Worm (Caenorhabditis elegans) whole organism, late embryonic: ENCODE measurements around the gene Y16B4A.2.
A peak's percentile ranks its signal among the peaks of the same experiment; 100 is the strongest.

Experiments used
- C08G9.2 ChIP-seq: sonication (generic microtip); optimal IDR thresholded peaks from 2 replicates; lab custom pipeline; 2016; ENCODE audit warnings: mild to moderate bottlenecking, missing genetic modification characterization, moderate library complexity, missing compliant biosample characterization
- C38D4.7 ChIP-seq: fragments of 200-800 bp; sonication (Bioruptor generic); optimal IDR thresholded peaks from 2 replicates; lab custom pipeline; 2018; ENCODE audit warnings: mild to moderate bottlenecking, missing genetic modification characterization, moderate library complexity, missing compliant biosample characterization
- F13H6.1 ChIP-seq: sonication (generic microtip); optimal IDR thresholded peaks from 2 replicates; lab custom pipeline; 2016; ENCODE audit warnings: missing genetic modification characterization, missing compliant biosample characterization
- K02D7.2 ChIP-seq: sonication (generic microtip); optimal IDR thresholded peaks from 2 replicates; lab custom pipeline; 2017; ENCODE audit warnings: mild to moderate bottlenecking, missing genetic modification characterization, missing compliant biosample characterization
- K09A11.1 ChIP-seq: sonication (generic microtip); optimal IDR thresholded peaks from 2 replicates; lab custom pipeline; 2017; ENCODE audit warnings: antibody characterized with exemption, mild to moderate bottlenecking, missing genetic modification characterization, missing compliant biosample characterization; ENCODE audit not compliant: insufficient read depth
- T23F11.4 ChIP-seq: fragments of 200-800 bp; sonication (Bioruptor generic); optimal IDR thresholded peaks from 2 replicates; lab custom pipeline; 2018; ENCODE audit warnings: mild to moderate bottlenecking, missing genetic modification characterization, missing compliant biosample characterization
- ceh-14 ChIP-seq: sonication (generic microtip); optimal IDR thresholded peaks from 2 replicates; lab custom pipeline; 2016; ENCODE audit warnings: missing genotype, missing genetic modification characterization, missing compliant biosample characterization
- ceh-2 ChIP-seq: sonication (generic microtip); optimal IDR thresholded peaks from 2 replicates; lab custom pipeline; 2016; ENCODE audit warnings: missing genotype, missing genetic modification characterization, missing compliant biosample characterization
- ceh-22 ChIP-seq: sonication (generic microtip); optimal IDR thresholded peaks from 2 replicates; lab custom pipeline; 2017; ENCODE audit warnings: missing biosample characterization, missing genetic modification characterization
- ceh-24 ChIP-seq: sonication (generic microtip); optimal IDR thresholded peaks from 2 replicates; lab custom pipeline; 2016; ENCODE audit warnings: mild to moderate bottlenecking, missing genetic modification characterization, missing compliant biosample characterization
- ceh-30 ChIP-seq: fragments of 150-350 bp; optimal IDR thresholded peaks from 2 replicates; lab custom pipeline; 2014; ENCODE audit warnings: missing biosample characterization, missing genetic modification characterization
- ceh-34 ChIP-seq: sonication (generic microtip); optimal IDR thresholded peaks from 2 replicates; lab custom pipeline; 2016; ENCODE audit warnings: mild to moderate bottlenecking, missing genetic modification characterization, missing compliant biosample characterization
- ceh-48 ChIP-seq: sonication (generic microtip); optimal IDR thresholded peaks from 2 replicates; lab custom pipeline; 2016; ENCODE audit warnings: missing genetic modification characterization, inconsistent platforms, missing compliant biosample characterization
- ceh-6 ChIP-seq: fragments of 200-800 bp; sonication (Bioruptor generic); optimal IDR thresholded peaks from 2 replicates; lab custom pipeline; 2018; ENCODE audit warnings: mild to moderate bottlenecking, missing genetic modification characterization, missing compliant biosample characterization
- ceh-9 ChIP-seq: sonication (generic microtip); optimal IDR thresholded peaks from 2 replicates; lab custom pipeline; 2016; ENCODE audit warnings: mild to moderate bottlenecking, missing genetic modification characterization, inconsistent platforms, missing compliant biosample characterization
- dve-1 ChIP-seq: sonication (generic microtip); optimal IDR thresholded peaks from 2 replicates; lab custom pipeline; 2017; ENCODE audit warnings: antibody characterized with exemption, mild to moderate bottlenecking, missing genetic modification characterization, missing compliant biosample characterization
- ets-4 ChIP-seq: sonication (generic microtip); optimal IDR thresholded peaks from 2 replicates; lab custom pipeline; 2016; ENCODE audit warnings: missing genetic modification characterization, missing compliant biosample characterization
- eyg-1 ChIP-seq: sonication (generic microtip); optimal IDR thresholded peaks from 2 replicates; lab custom pipeline; 2016; ENCODE audit warnings: missing genotype, missing genetic modification characterization, missing compliant biosample characterization
- fax-1 ChIP-seq: sonication (generic microtip); optimal IDR thresholded peaks from 2 replicates; lab custom pipeline; 2016; ENCODE audit warnings: missing genotype, missing genetic modification characterization, missing compliant biosample characterization
- fkh-10 ChIP-seq: fragments of 150-350 bp; optimal IDR thresholded peaks from 2 replicates; lab custom pipeline; 2014; ENCODE audit warnings: missing biosample characterization, missing genetic modification reagents, missing genetic modification characterization
- gmeb-2 ChIP-seq: sonication (generic microtip); optimal IDR thresholded peaks from 2 replicates; lab custom pipeline; 2016; ENCODE audit warnings: missing genetic modification characterization, inconsistent platforms, missing compliant biosample characterization
- hlh-13 ChIP-seq: fragments of 200-800 bp; sonication (Bioruptor generic); optimal IDR thresholded peaks from 2 replicates; lab custom pipeline; 2018; ENCODE audit warnings: mild to moderate bottlenecking, missing genetic modification characterization, missing compliant biosample characterization
- hlh-15 ChIP-seq: sonication (generic microtip); optimal IDR thresholded peaks from 2 replicates; lab custom pipeline; 2016; ENCODE audit warnings: missing genetic modification characterization, missing compliant biosample characterization
- hlh-6 ChIP-seq: sonication (generic microtip); optimal IDR thresholded peaks from 2 replicates; lab custom pipeline; 2016; ENCODE audit warnings: missing genotype, missing genetic modification characterization, missing compliant biosample characterization
- hlh-8 ChIP-seq: sonication (generic microtip); optimal IDR thresholded peaks from 2 replicates; lab custom pipeline; 2016; ENCODE audit warnings: missing genotype, missing genetic modification characterization, missing compliant biosample characterization
- lin-11 ChIP-seq: fragments of 200-800 bp; sonication (Bioruptor generic); optimal IDR thresholded peaks from 2 replicates; lab custom pipeline; 2018; ENCODE audit warnings: mild to moderate bottlenecking, missing genetic modification characterization, missing compliant biosample characterization
- madf-2 ChIP-seq: sonication (generic microtip); optimal IDR thresholded peaks from 2 replicates; lab custom pipeline; 2017; ENCODE audit warnings: missing genetic modification characterization, missing compliant biosample characterization
- nhr-232 ChIP-seq: sonication (generic microtip); optimal IDR thresholded peaks from 2 replicates; lab custom pipeline; 2016; ENCODE audit warnings: missing genetic modification characterization, missing compliant biosample characterization
- npax-4 ChIP-seq: sonication (generic microtip); optimal IDR thresholded peaks from 2 replicates; lab custom pipeline; 2016; ENCODE audit warnings: missing genetic modification characterization, missing compliant biosample characterization
- pag-3 ChIP-seq: sonication (generic microtip); optimal IDR thresholded peaks from 2 replicates; lab custom pipeline; 2016; ENCODE audit warnings: missing compliant biosample characterization, missing genetic modification characterization, borderline replicate concordance
- pax-1 ChIP-seq: fragments of 150-350 bp; optimal IDR thresholded peaks from 2 replicates; lab custom pipeline; 2014; ENCODE audit warnings: missing biosample characterization, missing genetic modification characterization
- pha-4 ChIP-seq: fragments of 150-350 bp; optimal IDR thresholded peaks from 2 replicates; lab custom pipeline; 2018; ENCODE audit warnings: missing biosample characterization, missing genetic modification reagents, missing genetic modification characterization
- pqm-1 ChIP-seq: sonication (generic microtip); optimal IDR thresholded peaks from 2 replicates; lab custom pipeline; 2016; ENCODE audit warnings: missing genetic modification characterization, missing compliant biosample characterization
- pros-1 ChIP-seq: fragments of 150-350 bp; optimal IDR thresholded peaks from 2 replicates; lab custom pipeline; 2014; ENCODE audit warnings: missing biosample characterization, missing genetic modification reagents, missing genetic modification characterization
- ref-2 ChIP-seq: sonication (generic microtip); optimal IDR thresholded peaks from 2 replicates; lab custom pipeline; 2016; ENCODE audit warnings: missing genetic modification characterization, missing compliant biosample characterization
- rnt-1 ChIP-seq: sonication (generic microtip); optimal IDR thresholded peaks from 2 replicates; lab custom pipeline; 2016; ENCODE audit warnings: missing genetic modification characterization, missing compliant biosample characterization
- sdc-2 ChIP-seq: sonication (generic microtip); optimal IDR thresholded peaks from 2 replicates; lab custom pipeline; 2016; ENCODE audit warnings: missing genotype, missing genetic modification characterization, missing compliant biosample characterization
- sox-2 ChIP-seq: fragments of 200-800 bp; sonication (Bioruptor generic); IDR thresholded peaks from 2 replicates; pipeline ENCODE4 v1.3.6; 2022; ENCODE audit warnings: missing genetic modification reagents, missing genetic modification characterization, missing compliant biosample characterization
- syd-9 ChIP-seq: sonication (generic microtip); optimal IDR thresholded peaks from 2 replicates; lab custom pipeline; 2016; ENCODE audit warnings: mild to moderate bottlenecking, missing genetic modification characterization, moderate library complexity, missing compliant biosample characterization
- tbx-2 ChIP-seq: sonication (generic microtip); optimal IDR thresholded peaks from 2 replicates; lab custom pipeline; 2016; ENCODE audit warnings: missing genetic modification characterization, missing compliant biosample characterization
- tbx-7 ChIP-seq: sonication (generic microtip); optimal IDR thresholded peaks from 2 replicates; lab custom pipeline; 2016; ENCODE audit warnings: missing genotype, missing genetic modification characterization, missing compliant biosample characterization
- ttx-3 ChIP-seq: sonication (generic microtip); optimal IDR thresholded peaks from 2 replicates; lab custom pipeline; 2016; ENCODE audit warnings: missing genetic modification reagents, missing genetic modification characterization, missing compliant biosample characterization
- unc-3 ChIP-seq, 2 experiments: fragments of 200-800 bp in 1 of 2; sonication (Bioruptor generic) in 1 of 2; sonication (generic microtip) in 1 of 2; conservative IDR thresholded peaks in 1 of 2; optimal IDR thresholded peaks in 1 of 2; 2 replicates each; pipeline versions ENCODE4 v1.3.6 to Lab custom; 2016 to 2022; ENCODE audit warnings: missing compliant biosample characterization in 2 of 2, missing genetic modification characterization in 2 of 2, missing genetic modification reagents in 1 of 2
- unc-42 ChIP-seq: sonication (generic microtip); optimal IDR thresholded peaks from 2 replicates; lab custom pipeline; 2016; ENCODE audit warnings: missing genotype, missing genetic modification characterization, missing compliant biosample characterization
- unc-55 ChIP-seq: sonication (generic microtip); optimal IDR thresholded peaks from 2 replicates; lab custom pipeline; 2017; ENCODE audit warnings: missing biosample characterization, missing genetic modification reagents, missing genetic modification characterization
- zip-5 ChIP-seq: sonication (generic microtip); optimal IDR thresholded peaks from 2 replicates; lab custom pipeline; 2016; ENCODE audit warnings: missing genetic modification characterization, missing compliant biosample characterization

The Y16B4A.2 gene

ce11 chrX:14808796-14809195 is 37.1 kb upstream of the Y16B4A.2 start:
- TF ChIP-seq C38D4.7 (GFP tag; lab: Kevin White, UChicago) (no peak), pax-1 (tag; lab: Kevin White, UChicago) (no peak), F13H6.1 (tag; lab: Kevin White, UChicago) (no peak), ets-4 (tag; lab: Kevin White, UChicago) (no peak), unc-42 (tag; lab: Kevin White, UChicago) (no peak), rnt-1 (tag; lab: Kevin White, UChicago) (no peak), eyg-1 (tag; lab: Kevin White, UChicago) (no peak), nhr-232 (tag; lab: Kevin White, UChicago) (no peak), hlh-6 (tag; lab: Kevin White, UChicago) (no peak), npax-4 (no peak), pros-1 (no peak), T23F11.4 (no peak), ceh-34 (tag; lab: Kevin White, UChicago) (no peak), ceh-22 (no peak), tbx-2 (tag; lab: Kevin White, UChicago) (no peak), pag-3 (tag; lab: Kevin White, UChicago) (no peak), ceh-24 (tag; lab: Kevin White, UChicago) (no peak)

- TF ChIP-seq fax-1 (tag; lab: Kevin White, UChicago) (no peak), hlh-13 (no peak), sdc-2 (tag; lab: Kevin White, UChicago) (no peak), ttx-3 (tag; lab: Kevin White, UChicago) (no peak), tbx-7 (tag; lab: Kevin White, UChicago) (no peak), ceh-22 (no peak), ceh-14 (no peak), sox-2 (GFP tag; lab: Robert Waterston, UW) (no peak)
- TF ChIP-seq, all 69 proteins: peak for 0
Observed at ce11 chrX:14806936-14807335, 35.3 kb upstream of the Y16B4A.2 start, which contains the start of gene F42D1.4. Gene F42D1.4 (plus strand): TSS chrX:14807236.

- TF ChIP-seq lin-11 (tag; lab: Kevin White, UChicago) (no peak), unc-3 (GFP tag; conservative IDR thresholded peaks at IDR 0.05; lab: Robert Waterston, UW) (no peak), unc-3 (tag; optimal IDR thresholded peaks at IDR 0.05; lab: Kevin White, UChicago) (no peak), sdc-2 (tag; lab: Kevin White, UChicago) (no peak), T23F11.4 (no peak), syd-9 (no peak), hlh-15 (tag; lab: Kevin White, UChicago) (no peak), ceh-22 (no peak), fkh-10 (no peak), fax-1 (tag; lab: Kevin White, UChicago) (no peak), ceh-48 (no peak), unc-42 (tag; lab: Kevin White, UChicago) (no peak), zip-5 (tag; lab: Kevin White, UChicago) (no peak), K02D7.2 (tag; lab: Kevin White, UChicago) (no peak), pha-4 (tag; lab: Kevin White, UChicago) (no peak), ref-2 (no peak), pax-1 (tag; lab: Kevin White, UChicago) (no peak), dve-1 (tag; lab: Kevin White, UChicago) (no peak), gmeb-2 (tag; lab: Kevin White, UChicago) (no peak)
- TF ChIP-seq, all 69 proteins: peak for 0
Observed at ce11 chrX:14805746-14806145, 34.1 kb upstream of the Y16B4A.2 start.

ce11 chrX:14804706-14805105 is 33.1 kb upstream of the Y16B4A.2 start:
- TF ChIP-seq hlh-6 (tag; lab: Kevin White, UChicago), result peak; percentile 83
- TF ChIP-seq ceh-6 (GFP tag; lab: Kevin White, UChicago), result peak; percentile 81
- peak; percentile 52 for TF ChIP-seq hlh-8 (tag; lab: Kevin White, UChicago)
- peak; percentile 60 for TF ChIP-seq ceh-2 (tag; lab: Kevin White, UChicago)
- TF ChIP-seq ceh-14, result no peak
- TF ChIP-seq K09A11.1 (tag; lab: Kevin White, UChicago), result peak; percentile 74
- peak; percentile 77 for TF ChIP-seq tbx-2 (tag; lab: Kevin White, UChicago)
- no peak for TF ChIP-seq dve-1 (tag; lab: Kevin White, UChicago)
- TF ChIP-seq ets-4 (tag; lab: Kevin White, UChicago), result no peak
- peak; percentile 76; the same call in 1 of the 2 replicates for TF ChIP-seq unc-3 (GFP tag; conservative IDR thresholded peaks at IDR 0.05; lab: Robert Waterston, UW)
- TF ChIP-seq unc-3 (tag; optimal IDR thresholded peaks at IDR 0.05; lab: Kevin White, UChicago), result peak; percentile 37
- TF ChIP-seq pqm-1 (tag; lab: Kevin White, UChicago), result no peak
- peak; percentile 26 for TF ChIP-seq eyg-1 (tag; lab: Kevin White, UChicago)
- TF ChIP-seq C08G9.2, result peak; percentile 70
- TF ChIP-seq sdc-2 (tag; lab: Kevin White, UChicago), result peak; percentile 87
- TF ChIP-seq ceh-30, result no peak
- no peak for TF ChIP-seq ceh-9
- peak; percentile 54 for TF ChIP-seq madf-2 (tag; lab: Kevin White, UChicago)
- TF ChIP-seq nhr-232 (tag; lab: Kevin White, UChicago), result peak; percentile 78
- TF ChIP-seq T23F11.4, result peak; percentile 75
- TF ChIP-seq unc-55 (GFP tag; lab: Kevin White, UChicago), result no peak
- TF ChIP-seq pha-4 (tag; lab: Kevin White, UChicago), result no peak
